Worm (Caenorhabditis elegans): ENCODE results near the gene efa-6.

ce11 chrIV:12590373-12590772 lies 24.2 kb downstream of the efa-6 start, which contains the start of gene cul-6:
- TF ChIP-seq ama-1 (optimal IDR thresholded peaks at IDR 0.05), result no peak
- no peak for TF ChIP-seq gmeb-2 (tag; optimal IDR thresholded peaks at IDR 0.05)
- no peak for TF ChIP-seq hlh-30 (tag; optimal IDR thresholded peaks at IDR 0.05; ENCODE audit: insufficient read depth)
- TF ChIP-seq fkh-10 (GFP tag; optimal IDR thresholded peaks at IDR 0.05), result no peak
- TF ChIP-seq madf-2 (tag; optimal IDR thresholded peaks at IDR 0.05), result no peak
- no peak for TF ChIP-seq nhr-11 (tag; optimal IDR thresholded peaks at IDR 0.05)
- no peak for TF ChIP-seq pros-1 (tag; optimal IDR thresholded peaks at IDR 0.05)
- TF ChIP-seq ets-4 (tag; optimal IDR thresholded peaks at IDR 0.05), result no peak
- no peak for TF ChIP-seq elt-4 (tag; optimal IDR thresholded peaks at IDR 0.05)
- TF ChIP-seq pha-4 (tag; optimal IDR thresholded peaks at IDR 0.05), result no peak
- no peak for TF ChIP-seq nfya-1 (tag; optimal IDR thresholded peaks at IDR 0.05)
- no peak for TF ChIP-seq tbx-2 (tag; optimal IDR thresholded peaks at IDR 0.05)

Data from whole organism, late embryonic.